Worm (Caenorhabditis elegans) whole organism, mixed stage, embryonic: ENCODE results near the gene rilp-1.

Experiments used
- elt-1 ChIP-seq: sonication (generic microtip); optimal IDR thresholded peaks from 2 replicates; lab custom pipeline; 2017; ENCODE audit warnings: missing genetic modification characterization, mild to moderate bottlenecking, missing compliant biosample characterization, antibody characterized with exemption, moderate library complexity, borderline replicate concordance; ENCODE audit not compliant: insufficient read depth
- elt-3 ChIP-seq: fragments of 150-350 bp; optimal IDR thresholded peaks from 2 replicates; lab custom pipeline; 2014; ENCODE audit warnings: missing biosample characterization, missing genetic modification characterization
- hlh-1 ChIP-seq: fragments of 150-350 bp; optimal IDR thresholded peaks from 2 replicates; lab custom pipeline; 2014; ENCODE audit warnings: missing biosample characterization, missing genetic modification reagents, missing genetic modification characterization
- lin-13 ChIP-seq: fragments of 150-350 bp; optimal IDR thresholded peaks from 2 replicates; lab custom pipeline; 2014; ENCODE audit warnings: missing biosample characterization, missing genetic modification characterization
- lsy-2 ChIP-seq: fragments of 150-350 bp; optimal IDR thresholded peaks from 2 replicates; lab custom pipeline; 2014; ENCODE audit warnings: missing biosample characterization, missing genetic modification characterization
- mls-2 ChIP-seq: sonication (generic microtip); optimal IDR thresholded peaks from 2 replicates; lab custom pipeline; 2016; ENCODE audit warnings: mild to moderate bottlenecking, missing genetic modification characterization, moderate library complexity, missing compliant biosample characterization
- nhr-12 ChIP-seq: fragments of 150-350 bp; optimal IDR thresholded peaks from 2 replicates; lab custom pipeline; 2014; ENCODE audit warnings: missing biosample characterization, missing genetic modification characterization
- tbx-8 ChIP-seq: fragments of 200-800 bp; sonication (Bioruptor generic); optimal IDR thresholded peaks from 2 replicates; lab custom pipeline; 2018; ENCODE audit warnings: mild to moderate bottlenecking, missing genetic modification characterization, moderate library complexity, missing compliant biosample characterization

DNA sequence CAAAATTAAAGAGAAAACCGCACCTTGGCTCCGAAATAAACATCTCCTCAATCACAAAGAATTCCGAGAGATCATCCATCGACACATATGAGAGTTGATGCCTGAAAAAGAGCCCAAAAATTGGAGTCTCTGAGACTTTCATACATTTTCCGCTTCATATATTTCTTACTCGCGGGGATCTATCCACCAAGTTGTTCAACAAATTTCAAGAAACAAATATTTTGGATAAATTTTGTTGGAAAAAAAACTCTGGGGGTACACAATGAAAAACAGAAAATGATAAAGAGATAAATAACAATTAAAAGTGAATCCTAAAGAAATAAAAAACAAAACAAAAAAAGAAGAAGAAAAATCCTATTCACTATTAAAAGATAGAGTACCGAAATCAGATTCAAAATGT is 8.9 kb upstream of the rilp-1 start, which contains the start of gene sel-8:
- no peak for TF ChIP-seq tbx-8 (GFP tag; lab: Kevin White, UChicago)
- no peak for TF ChIP-seq lsy-2
- TF ChIP-seq nhr-12 (tag; lab: Kevin White, UChicago), result no peak
- no peak for TF ChIP-seq elt-3 (tag; lab: Kevin White, UChicago)
- no peak for TF ChIP-seq elt-1 (tag; lab: Kevin White, UChicago)
- TF ChIP-seq mls-2 (tag; lab: Kevin White, UChicago), result no peak
- no peak for TF ChIP-seq lin-13 (tag; lab: Kevin White, UChicago)
- no peak for TF ChIP-seq hlh-1
